Worm (Caenorhabditis elegans) whole organism, young adult: ENCODE data around the gene scl-1.

Source experiments
- B0019.2 ChIP-seq: fragments of 200-800 bp; sonication (Bioruptor generic); conservative IDR thresholded peaks from 2 replicates; pipeline ENCODE4 v1.3.6; 2022; ENCODE audit warnings: missing genetic modification reagents, missing genetic modification characterization, missing compliant biosample characterization
- B0336.3 ChIP-seq: fragments of 200-800 bp; sonication (Bioruptor generic); IDR thresholded peaks from 2 replicates; pipeline ENCODE4 v1.3.6; 2022; ENCODE audit warnings: missing genetic modification characterization, missing compliant biosample characterization
- C06A6.2 ChIP-seq: fragments of 200-800 bp; sonication (Bioruptor generic); conservative IDR thresholded peaks from 2 replicates; pipeline ENCODE4 v1.3.6; 2022; ENCODE audit warnings: missing genetic modification characterization, missing compliant biosample characterization
- F10E7.11 ChIP-seq: sonication (generic microtip); optimal IDR thresholded peaks from 2 replicates; lab custom pipeline; 2017; ENCODE audit warnings: mild to moderate bottlenecking, missing genetic modification characterization, moderate library complexity, missing compliant biosample characterization
- F37B4.10 ChIP-seq: fragments of 200-800 bp; sonication (Bioruptor generic); IDR thresholded peaks from 2 replicates; pipeline ENCODE4 v1.3.6; 2022; ENCODE audit warnings: missing genetic modification characterization, missing compliant biosample characterization
- F49E8.2 ChIP-seq: sonication (generic microtip); optimal IDR thresholded peaks from 3 replicates; lab custom pipeline; 2017; ENCODE audit warnings: missing genetic modification characterization, mild to moderate bottlenecking, missing compliant biosample characterization, antibody characterized with exemption, moderate library complexity; ENCODE audit not compliant: insufficient read depth
- T26A5.8 ChIP-seq: sonication (generic microtip); optimal IDR thresholded peaks from 2 replicates; lab custom pipeline; 2016; ENCODE audit warnings: missing genetic modification characterization, missing compliant biosample characterization
- Y53F4B.3 ChIP-seq: fragments of 200-800 bp; sonication (Bioruptor generic); IDR thresholded peaks from 2 replicates; pipeline ENCODE4 v1.3.6; 2022; ENCODE audit warnings: missing genetic modification reagents, missing genetic modification characterization, missing compliant biosample characterization
- Y53G8AR.9 ChIP-seq: fragments of 200-800 bp; sonication (Bioruptor generic); conservative IDR thresholded peaks from 2 replicates; pipeline ENCODE4 v1.3.6; 2022; ENCODE audit warnings: missing genetic modification reagents, missing genetic modification characterization, missing compliant biosample characterization
- akir-1 ChIP-seq: fragments of 200-800 bp; sonication (Bioruptor generic); optimal IDR thresholded peaks from 2 replicates; lab custom pipeline; 2018; ENCODE audit warnings: mild to moderate bottlenecking, missing genetic modification characterization, moderate library complexity, missing compliant biosample characterization
- ama-1 ChIP-seq, 3 experiments: fragments of 150-350 bp in 1 of 3; sonication (generic microtip) in 2 of 3; optimal IDR thresholded peaks; 2 replicates each; lab custom pipeline; 2014 to 2018; ENCODE audit warnings: missing biosample characterization in 2 of 3, missing genetic modification characterization in 2 of 3, missing genetic modification reagents in 2 of 3
- aptf-2 ChIP-seq: fragments of 200-800 bp; sonication (Bioruptor generic); conservative IDR thresholded peaks from 2 replicates; pipeline ENCODE4 v1.3.6; 2022; ENCODE audit warnings: missing genetic modification reagents, missing genetic modification characterization, missing compliant biosample characterization
- atf-7 ChIP-seq: sonication (generic microtip); optimal IDR thresholded peaks from 2 replicates; lab custom pipeline; 2017; ENCODE audit warnings: mild to moderate bottlenecking, missing genetic modification characterization, missing compliant biosample characterization
- ccch-3 ChIP-seq: fragments of 200-800 bp; sonication (Bioruptor generic); optimal IDR thresholded peaks from 2 replicates; lab custom pipeline; 2018; ENCODE audit warnings: mild to moderate bottlenecking, missing genetic modification characterization, missing compliant biosample characterization
- cebp-1 ChIP-seq, 2 experiments: fragments of 200-800 bp in 1 of 2; sonication (Bioruptor generic) in 1 of 2; sonication (generic microtip) in 1 of 2; IDR thresholded peaks in 1 of 2; optimal IDR thresholded peaks in 1 of 2; 2 replicates each; pipeline versions ENCODE4 v1.3.6 to Lab custom; 2017 to 2022; ENCODE audit warnings: missing compliant biosample characterization in 2 of 2, missing genetic modification characterization in 2 of 2, mild to moderate bottlenecking in 1 of 2, missing genetic modification reagents in 1 of 2, moderate library complexity in 1 of 2
- cebp-2 ChIP-seq: fragments of 200-800 bp; sonication (Bioruptor generic); IDR thresholded peaks from 2 replicates; pipeline ENCODE4 v1.3.6; 2022; ENCODE audit warnings: missing genetic modification characterization, missing compliant biosample characterization
- ceh-79 ChIP-seq: sonication (generic microtip); optimal IDR thresholded peaks from 2 replicates; lab custom pipeline; 2017; ENCODE audit warnings: mild to moderate bottlenecking, missing genetic modification characterization, missing compliant biosample characterization
- dpff-1 ChIP-seq: sonication (generic microtip); optimal IDR thresholded peaks from 2 replicates; lab custom pipeline; 2017; ENCODE audit warnings: mild to moderate bottlenecking, missing genetic modification characterization, missing compliant biosample characterization
- egl-18 ChIP-seq: fragments of 200-800 bp; sonication (Bioruptor generic); IDR thresholded peaks from 2 replicates; pipeline ENCODE4 v1.3.6; 2022; ENCODE audit warnings: missing genetic modification reagents, missing genetic modification characterization, missing compliant biosample characterization
- ekl-4 ChIP-seq: fragments of 200-800 bp; sonication (Bioruptor generic); IDR thresholded peaks from 2 replicates; pipeline ENCODE4 v1.3.6; 2022; ENCODE audit warnings: missing genetic modification reagents, missing genetic modification characterization, missing compliant biosample characterization
- gei-17 ChIP-seq: fragments of 200-800 bp; sonication (Bioruptor generic); optimal IDR thresholded peaks from 2 replicates; lab custom pipeline; 2018; ENCODE audit warnings: mild to moderate bottlenecking, missing genetic modification characterization, missing compliant biosample characterization
- him-1 ChIP-seq: sonication (generic microtip); optimal IDR thresholded peaks from 2 replicates; lab custom pipeline; 2016; ENCODE audit warnings: missing genotype, missing genetic modification reagents, missing genetic modification characterization, missing compliant biosample characterization
- hmg-20 ChIP-seq: fragments of 200-800 bp; sonication (Bioruptor generic); IDR thresholded peaks from 2 replicates; pipeline ENCODE4 v1.3.6; 2022; ENCODE audit warnings: missing genetic modification reagents, missing genetic modification characterization, missing compliant biosample characterization
- hrde-1 ChIP-seq: sonication (generic microtip); optimal IDR thresholded peaks from 2 replicates; lab custom pipeline; 2016; ENCODE audit warnings: missing genetic modification characterization, mild to moderate bottlenecking, missing compliant biosample characterization, moderate library complexity, missing genotype, missing genetic modification reagents, borderline replicate concordance
- lag-1 ChIP-seq: fragments of 200-800 bp; sonication (Bioruptor generic); IDR thresholded peaks from 2 replicates; pipeline ENCODE4 v1.3.6; 2022; ENCODE audit warnings: missing genetic modification reagents, missing genetic modification characterization, missing compliant biosample characterization
- lin-40 ChIP-seq: sonication (generic microtip); optimal IDR thresholded peaks from 2 replicates; lab custom pipeline; 2016; ENCODE audit warnings: missing genetic modification characterization, mild to moderate bottlenecking, missing compliant biosample characterization, missing genotype, missing genetic modification reagents
- lir-1 ChIP-seq: fragments of 200-800 bp; sonication (Bioruptor generic); conservative IDR thresholded peaks from 2 replicates; pipeline ENCODE4 v1.3.6; 2022; ENCODE audit warnings: missing genetic modification reagents, missing genetic modification characterization, missing compliant biosample characterization
- lsy-27 ChIP-seq: sonication (generic microtip); optimal IDR thresholded peaks from 2 replicates; lab custom pipeline; 2017; ENCODE audit warnings: missing genetic modification characterization, mild to moderate bottlenecking, missing compliant biosample characterization, antibody characterized with exemption, missing genotype, borderline replicate concordance; ENCODE audit not compliant: insufficient read depth
- madf-3 ChIP-seq: fragments of 200-800 bp; sonication (Bioruptor generic); IDR thresholded peaks from 2 replicates; pipeline ENCODE4 v1.3.6; 2022; ENCODE audit warnings: missing genetic modification reagents, missing genetic modification characterization, missing compliant biosample characterization
- madf-6 ChIP-seq: fragments of 200-800 bp; sonication (Bioruptor generic); IDR thresholded peaks from 2 replicates; pipeline ENCODE4 v1.3.6; 2022; ENCODE audit warnings: missing genetic modification reagents, missing genetic modification characterization, missing compliant biosample characterization
- madf-8 ChIP-seq: fragments of 200-800 bp; sonication (Bioruptor generic); conservative IDR thresholded peaks from 2 replicates; pipeline ENCODE4 v1.3.6; 2022; ENCODE audit warnings: missing genetic modification reagents, missing genetic modification characterization, missing compliant biosample characterization
- mcd-1 ChIP-seq: fragments of 200-800 bp; sonication (Bioruptor generic); IDR thresholded peaks from 2 replicates; pipeline ENCODE4 v1.3.6; 2022; ENCODE audit warnings: missing genetic modification reagents, missing genetic modification characterization, missing compliant biosample characterization
- mes-4 ChIP-seq: sonication (generic microtip); optimal IDR thresholded peaks from 2 replicates; lab custom pipeline; 2016; ENCODE audit warnings: missing genotype, missing genetic modification characterization, missing compliant biosample characterization
- mxl-1 ChIP-seq: sonication (generic microtip); optimal IDR thresholded peaks from 2 replicates; lab custom pipeline; 2016; ENCODE audit warnings: missing genetic modification characterization, missing compliant biosample characterization
- nfya-1 ChIP-seq: sonication (generic microtip); optimal IDR thresholded peaks from 2 replicates; lab custom pipeline; 2017; ENCODE audit warnings: antibody characterized with exemption, missing compliant biosample characterization, missing genetic modification characterization, borderline replicate concordance; ENCODE audit not compliant: insufficient read depth
- nhr-179 ChIP-seq: sonication (generic microtip); optimal IDR thresholded peaks from 2 replicates; lab custom pipeline; 2016; ENCODE audit warnings: mild to moderate bottlenecking, missing genetic modification characterization, missing compliant biosample characterization
- pbrm-1 ChIP-seq: fragments of 200-800 bp; sonication (Bioruptor generic); IDR thresholded peaks from 2 replicates; pipeline ENCODE4 v1.3.6; 2022; ENCODE audit warnings: missing genetic modification reagents, missing genetic modification characterization, missing compliant biosample characterization
- sea-2 ChIP-seq: fragments of 200-800 bp; sonication (Bioruptor generic); IDR thresholded peaks from 2 replicates; pipeline ENCODE4 v1.3.6; 2022; ENCODE audit warnings: missing genetic modification characterization, missing compliant biosample characterization
- snpc-1.3 ChIP-seq: sonication (generic microtip); optimal IDR thresholded peaks from 2 replicates; lab custom pipeline; 2017; ENCODE audit warnings: missing genetic modification characterization, mild to moderate bottlenecking, missing compliant biosample characterization, antibody characterized with exemption, moderate library complexity, missing genotype, missing genetic modification reagents; ENCODE audit not compliant: insufficient read depth
- snpc-3.4 ChIP-seq: sonication (generic microtip); optimal IDR thresholded peaks from 2 replicates; lab custom pipeline; 2017; ENCODE audit warnings: missing genetic modification characterization, mild to moderate bottlenecking, missing compliant biosample characterization, antibody characterized with exemption, moderate library complexity, missing genotype, missing genetic modification reagents
- unc-62 ChIP-seq: fragments of 150-350 bp; optimal IDR thresholded peaks from 2 replicates; lab custom pipeline; 2014; ENCODE audit warnings: missing biosample characterization, missing genetic modification reagents, missing genetic modification characterization
- xnd-1 ChIP-seq: sonication (generic microtip); optimal IDR thresholded peaks from 2 replicates; lab custom pipeline; 2016; ENCODE audit warnings: missing genotype, missing genetic modification reagents, missing genetic modification characterization, missing compliant biosample characterization
- zim-3 ChIP-seq: sonication (generic microtip); optimal IDR thresholded peaks from 2 replicates; lab custom pipeline; 2017; ENCODE audit warnings: mild to moderate bottlenecking, missing genetic modification characterization, moderate library complexity, missing compliant biosample characterization
- ztf-28 ChIP-seq: fragments of 200-800 bp; sonication (Bioruptor generic); IDR thresholded peaks from 2 replicates; pipeline ENCODE4 v1.3.6; 2022; ENCODE audit warnings: missing genetic modification reagents, missing genetic modification characterization, missing compliant biosample characterization
- ztf-6 ChIP-seq: fragments of 200-800 bp; sonication (Bioruptor generic); IDR thresholded peaks from 2 replicates; pipeline ENCODE4 v1.3.6; 2022; ENCODE audit warnings: missing genetic modification reagents, missing genetic modification characterization, missing compliant biosample characterization

The scl-1 gene

ce11 chrIV:13035302-13035701, 20.8 kb upstream of the scl-1 start (continued):
- no peak for TF ChIP-seq ztf-6
- peak; percentile 37 for TF ChIP-seq hrde-1 (tag; lab: Kevin White, UChicago)
- TF ChIP-seq snpc-3.4 (tag; lab: Kevin White, UChicago): no peak
- TF ChIP-seq madf-8 (GFP tag; lab: Robert Waterston, UW): no peak
- no peak for TF ChIP-seq ekl-4 (GFP tag; lab: Robert Waterston, UW)
- no peak for TF ChIP-seq lir-1 (GFP tag; lab: Robert Waterston, UW)
- no peak for TF ChIP-seq snpc-1.3 (tag; lab: Kevin White, UChicago)
- no peak for TF ChIP-seq lin-40 (tag; lab: Kevin White, UChicago)
- no peak for TF ChIP-seq lag-1 (GFP tag; lab: Robert Waterston, UW)
- TF ChIP-seq dpff-1 (tag; lab: Kevin White, UChicago): no peak
- TF ChIP-seq madf-3 (GFP tag; lab: Robert Waterston, UW): 0 out of 2 replicates have a peak, but pooled peaks have one; percentile 32
- TF ChIP-seq cebp-2 (GFP tag; lab: Robert Waterston, UW): no peak
- no peak for TF ChIP-seq ccch-3 (GFP tag; lab: Kevin White, UChicago)
- no peak for TF ChIP-seq him-1 (tag; lab: Kevin White, UChicago)
- TF ChIP-seq pbrm-1: no peak
- TF ChIP-seq ztf-28: no peak
- no peak for TF ChIP-seq cebp-1 (GFP tag; IDR thresholded peaks at IDR 0.05; lab: Robert Waterston, UW)
- TF ChIP-seq cebp-1 (tag; optimal IDR thresholded peaks at IDR 0.05; lab: Kevin White, UChicago): peak; percentile 14
- TF ChIP-seq nhr-179: no peak
- TF ChIP-seq F10E7.11 (tag; lab: Kevin White, UChicago): no peak
- TF ChIP-seq F49E8.2: peak; percentile 11
- TF ChIP-seq F37B4.10: no peak
- no peak for TF ChIP-seq hmg-20 (GFP tag; lab: Robert Waterston, UW)
- TF ChIP-seq ceh-79 (tag; lab: Kevin White, UChicago): no peak
- TF ChIP-seq T26A5.8: no peak
- no peak for TF ChIP-seq aptf-2 (GFP tag; lab: Robert Waterston, UW)
- TF ChIP-seq lsy-27: no peak
- no peak for TF ChIP-seq Y53F4B.3 (GFP tag; lab: Robert Waterston, UW)
- no peak for TF ChIP-seq nfya-1 (tag; lab: Kevin White, UChicago)
- no peak for TF ChIP-seq unc-62
- TF ChIP-seq zim-3 (tag; lab: Kevin White, UChicago): no peak
- TF ChIP-seq xnd-1: no peak
- no peak for TF ChIP-seq ama-1 (optimal IDR thresholded peaks at IDR 0.05; lab: Kevin White, UChicago)
- peak in 1 of 2 experiments; percentile 32 for TF ChIP-seq ama-1 (GFP tag; optimal IDR thresholded peaks at IDR 0.05; lab: Kevin White, UChicago)
- no peak for TF ChIP-seq mcd-1 (GFP tag; lab: Robert Waterston, UW)
- TF ChIP-seq sea-2: no peak
- no peak for TF ChIP-seq madf-6 (GFP tag; lab: Robert Waterston, UW)
- no peak for TF ChIP-seq mes-4
- TF ChIP-seq atf-7 (tag; lab: Kevin White, UChicago): no peak
- no peak for TF ChIP-seq mxl-1
- TF ChIP-seq C06A6.2 (GFP tag; lab: Robert Waterston, UW): no peak
- TF ChIP-seq, all 124 proteins: peak for 11

- no peak for TF ChIP-seq nhr-179
- no peak for TF ChIP-seq egl-18
- no peak for TF ChIP-seq ama-1 (optimal IDR thresholded peaks at IDR 0.05; lab: Kevin White, UChicago)
- TF ChIP-seq ama-1 (GFP tag; optimal IDR thresholded peaks at IDR 0.05; lab: Kevin White, UChicago): no peak
- no peak for TF ChIP-seq B0019.2 (GFP tag; lab: Robert Waterston, UW)
- TF ChIP-seq akir-1 (GFP tag; lab: Kevin White, UChicago): no peak
- no peak for TF ChIP-seq gei-17
- no peak for TF ChIP-seq B0336.3
- TF ChIP-seq Y53G8AR.9 (GFP tag; lab: Robert Waterston, UW): no peak
- TF ChIP-seq lir-1 (GFP tag; lab: Robert Waterston, UW): no peak
- TF ChIP-seq, all 124 proteins: peak for 0
Measured at ce11 chrIV:13036835-13037234, 19.3 kb upstream of the scl-1 start.
